Worm (Caenorhabditis elegans) whole organism, mixed stage, embryonic: ENCODE measurements around the gene str-150.

Experiments
- M03D4.4 ChIP-seq: sonication (generic microtip); optimal IDR thresholded peaks from 2 replicates; lab custom pipeline; 2017; ENCODE audit warnings: mild to moderate bottlenecking, missing genetic modification characterization, missing compliant biosample characterization
- ceh-43 ChIP-seq: fragments of 200-800 bp; sonication (Bioruptor generic); optimal IDR thresholded peaks from 2 replicates; lab custom pipeline; 2018; ENCODE audit warnings: mild to moderate bottlenecking, missing genetic modification characterization, moderate library complexity, missing compliant biosample characterization
- ceh-83 ChIP-seq: fragments of 200-800 bp; sonication (Bioruptor generic); optimal IDR thresholded peaks from 2 replicates; lab custom pipeline; 2018; ENCODE audit warnings: mild to moderate bottlenecking, missing genetic modification characterization, missing compliant biosample characterization
- ces-1 ChIP-seq: fragments of 150-350 bp; optimal IDR thresholded peaks from 2 replicates; lab custom pipeline; 2014; ENCODE audit warnings: missing biosample characterization, missing genetic modification reagents, missing genetic modification characterization
- cnd-1 ChIP-seq: fragments of 200-800 bp; sonication (Bioruptor generic); optimal IDR thresholded peaks from 2 replicates; lab custom pipeline; 2018; ENCODE audit warnings: mild to moderate bottlenecking, missing genetic modification characterization, missing compliant biosample characterization
- drap-1 ChIP-seq: fragments of 200-800 bp; sonication (Bioruptor generic); optimal IDR thresholded peaks from 3 replicates; lab custom pipeline; 2018; ENCODE audit warnings: mild to moderate bottlenecking, missing genetic modification characterization, missing compliant biosample characterization
- elt-1 ChIP-seq: sonication (generic microtip); optimal IDR thresholded peaks from 2 replicates; lab custom pipeline; 2017; ENCODE audit warnings: missing genetic modification characterization, mild to moderate bottlenecking, missing compliant biosample characterization, antibody characterized with exemption, moderate library complexity, borderline replicate concordance; ENCODE audit not compliant: insufficient read depth
- elt-3 ChIP-seq: fragments of 150-350 bp; optimal IDR thresholded peaks from 2 replicates; lab custom pipeline; 2014; ENCODE audit warnings: missing biosample characterization, missing genetic modification characterization
- ham-2 ChIP-seq: fragments of 200-800 bp; sonication (Bioruptor generic); optimal IDR thresholded peaks from 2 replicates; lab custom pipeline; 2018; ENCODE audit warnings: mild to moderate bottlenecking, missing genetic modification characterization, missing compliant biosample characterization
- hlh-1 ChIP-seq: fragments of 150-350 bp; optimal IDR thresholded peaks from 2 replicates; lab custom pipeline; 2014; ENCODE audit warnings: missing biosample characterization, missing genetic modification reagents, missing genetic modification characterization
- lin-13 ChIP-seq: fragments of 150-350 bp; optimal IDR thresholded peaks from 2 replicates; lab custom pipeline; 2014; ENCODE audit warnings: missing biosample characterization, missing genetic modification characterization
- lin-32 ChIP-seq: fragments of 200-800 bp; sonication (Bioruptor generic); optimal IDR thresholded peaks from 2 replicates; lab custom pipeline; 2018; ENCODE audit warnings: mild to moderate bottlenecking, missing genetic modification characterization, missing compliant biosample characterization
- lsy-2 ChIP-seq: fragments of 150-350 bp; optimal IDR thresholded peaks from 2 replicates; lab custom pipeline; 2014; ENCODE audit warnings: missing biosample characterization, missing genetic modification characterization
- mep-1 ChIP-seq: fragments of 150-350 bp; optimal IDR thresholded peaks from 2 replicates; lab custom pipeline; 2017; ENCODE audit warnings: missing biosample characterization, missing genetic modification reagents, missing genetic modification characterization, inconsistent platforms
- nhr-76 ChIP-seq: sonication (generic microtip); optimal IDR thresholded peaks from 2 replicates; lab custom pipeline; 2017; ENCODE audit warnings: missing biosample characterization, missing genetic modification characterization
- pha-4 ChIP-seq: fragments of 150-350 bp; optimal IDR thresholded peaks from 2 replicates; lab custom pipeline; 2018; ENCODE audit warnings: missing biosample characterization, missing genetic modification reagents, missing genetic modification characterization
- sem-2 ChIP-seq: fragments of 200-800 bp; sonication (Bioruptor generic); optimal IDR thresholded peaks from 2 replicates; lab custom pipeline; 2018; ENCODE audit warnings: mild to moderate bottlenecking, missing genetic modification characterization, missing compliant biosample characterization
- sptf-1 ChIP-seq: sonication (generic microtip); optimal IDR thresholded peaks from 2 replicates; lab custom pipeline; 2017; ENCODE audit warnings: mild to moderate bottlenecking, missing genetic modification characterization, moderate library complexity, missing compliant biosample characterization
- tbx-8 ChIP-seq: fragments of 200-800 bp; sonication (Bioruptor generic); optimal IDR thresholded peaks from 2 replicates; lab custom pipeline; 2018; ENCODE audit warnings: mild to moderate bottlenecking, missing genetic modification characterization, moderate library complexity, missing compliant biosample characterization
- unc-39 ChIP-seq: fragments of 150-350 bp; optimal IDR thresholded peaks from 2 replicates; lab custom pipeline; 2014; ENCODE audit warnings: missing biosample characterization, missing genetic modification characterization
- zip-8 ChIP-seq: fragments of 150-350 bp; optimal IDR thresholded peaks from 2 replicates; lab custom pipeline; 2014; ENCODE audit warnings: missing biosample characterization, missing genetic modification characterization
- ztf-11 ChIP-seq: fragments of 150-350 bp; optimal IDR thresholded peaks from 2 replicates; lab custom pipeline; 2014; ENCODE audit warnings: missing biosample characterization, missing genetic modification characterization

The str-150 gene

DNA sequence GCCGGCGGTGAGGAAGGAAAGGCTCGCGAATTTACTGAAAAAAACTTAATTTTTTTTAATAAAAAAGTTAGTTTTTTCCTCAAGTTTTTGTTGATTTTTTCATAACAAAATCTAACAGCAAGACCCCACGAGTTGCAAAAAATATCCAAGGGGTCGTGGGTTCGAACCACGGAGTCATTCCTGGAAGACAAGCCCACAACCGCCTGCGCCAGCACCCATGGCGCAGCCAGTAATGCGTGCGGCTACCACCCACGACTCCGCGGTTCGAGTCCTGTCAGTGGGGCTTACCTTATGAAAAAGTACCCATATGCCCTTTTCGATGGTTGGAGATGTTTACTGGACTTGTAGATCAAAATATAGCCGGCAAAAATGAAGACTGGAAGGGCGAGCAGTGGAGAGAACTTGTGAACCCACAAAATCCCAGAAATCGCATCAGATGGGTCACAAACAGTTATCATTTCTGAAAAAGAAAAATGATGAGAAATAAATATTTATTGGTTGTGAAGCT is 39.7 kb downstream of the str-150 start, which contains the start of gene Y70C5A.2:
TSS of gene Y70C5A.2 (minus strand) at position 458 of the 508 bp plus-strand sequence.
- TF ChIP-seq ztf-11 (tag; lab: Kevin White, UChicago) (no peak), lin-32 (GFP tag; lab: Kevin White, UChicago) (no peak), ham-2 (GFP tag; lab: Kevin White, UChicago) (no peak), nhr-76 (tag; lab: Kevin White, UChicago) (no peak), tbx-8 (GFP tag; lab: Kevin White, UChicago) (no peak), lin-13 (tag; lab: Kevin White, UChicago) (no peak)

ce11 chrV:16627962-16628361 is 44.9 kb downstream of the str-150 start, which contains the start of gene oac-53:
Gene oac-53 (minus strand): TSS chrV:16627970.
- no peak for TF ChIP-seq ceh-43 (GFP tag; lab: Kevin White, UChicago)
- TF ChIP-seq ztf-11 (tag; lab: Kevin White, UChicago) = no peak
- no peak for TF ChIP-seq zip-8 (tag; lab: Kevin White, UChicago)
- no peak for TF ChIP-seq drap-1
- no peak for TF ChIP-seq elt-1

DNA sequence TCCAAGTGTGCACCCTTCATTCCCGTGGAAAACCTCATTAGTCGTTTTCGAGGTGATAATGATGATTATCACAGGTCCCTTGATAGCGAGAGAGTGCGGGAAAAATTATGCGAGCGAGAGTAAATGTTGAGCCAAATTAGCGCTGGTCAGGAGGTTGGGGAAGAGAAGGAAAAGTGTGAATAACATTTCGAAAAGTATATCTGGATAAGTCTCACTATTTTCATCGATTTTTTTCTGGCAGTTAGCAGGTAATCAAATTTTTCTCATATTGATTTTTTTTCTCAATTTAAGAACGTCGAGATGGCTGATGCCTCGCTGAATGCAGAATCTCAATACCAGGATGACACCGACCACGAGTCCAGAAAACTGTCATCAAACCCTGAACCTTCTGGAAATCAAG is 45.9 kb downstream of the str-150 start, which contains the start of gene W06G6.2:
TSS of gene W06G6.2 (plus strand) at position 301 of the 400 bp plus-strand sequence.
- no peak for TF ChIP-seq unc-39 (tag; lab: Kevin White, UChicago)
- no peak for TF ChIP-seq hlh-1
- no peak for TF ChIP-seq ces-1
- no peak for TF ChIP-seq lin-32 (GFP tag; lab: Kevin White, UChicago)
- TF ChIP-seq nhr-76 (tag; lab: Kevin White, UChicago) = no peak
- TF ChIP-seq sptf-1 = no peak
- no peak for TF ChIP-seq ceh-83 (GFP tag; lab: Kevin White, UChicago)
- no peak for TF ChIP-seq M03D4.4 (tag; lab: Kevin White, UChicago)
- TF ChIP-seq mep-1 (tag; lab: Kevin White, UChicago) = no peak
- no peak for TF ChIP-seq drap-1
- no peak for TF ChIP-seq lsy-2 (tag; lab: Kevin White, UChicago)
- no peak for TF ChIP-seq sem-2 (GFP tag; lab: Kevin White, UChicago)
- no peak for TF ChIP-seq pha-4
- TF ChIP-seq zip-8 (tag; lab: Kevin White, UChicago) = no peak
- no peak for TF ChIP-seq ztf-11 (tag; lab: Kevin White, UChicago)

ce11 chrV:16629600-16629999 is 46.5 kb downstream of the str-150 start, which contains the start of gene srd-21:
Gene srd-21 (plus strand): TSS chrV:16629900.
- TF ChIP-seq lin-32 (GFP tag; lab: Kevin White, UChicago) (no peak), elt-3 (tag; lab: Kevin White, UChicago) (no peak), zip-8 (tag; lab: Kevin White, UChicago) (no peak), sem-2 (GFP tag; lab: Kevin White, UChicago) (no peak), nhr-76 (tag; lab: Kevin White, UChicago) (no peak), ztf-11 (tag; lab: Kevin White, UChicago) (no peak), cnd-1 (no peak), ces-1 (no peak)
